Worm (Caenorhabditis elegans) whole organism, late embryonic: ENCODE data around the gene Y116A8C.468.

Experiments used
- F13H6.1 ChIP-seq: sonication (generic microtip); optimal IDR thresholded peaks from 2 replicates; lab custom pipeline; 2016; ENCODE audit warnings: missing genetic modification characterization, missing compliant biosample characterization
- Y22D7AL.16 ChIP-seq: sonication (generic microtip); optimal IDR thresholded peaks from 2 replicates; lab custom pipeline; 2016; ENCODE audit warnings: missing genetic modification characterization, missing compliant biosample characterization
- ama-1 ChIP-seq: fragments of 150-350 bp; optimal IDR thresholded peaks from 2 replicates; lab custom pipeline; 2014
- ceh-22 ChIP-seq: sonication (generic microtip); optimal IDR thresholded peaks from 2 replicates; lab custom pipeline; 2017; ENCODE audit warnings: missing biosample characterization, missing genetic modification characterization
- ceh-30 ChIP-seq: fragments of 150-350 bp; optimal IDR thresholded peaks from 2 replicates; lab custom pipeline; 2014; ENCODE audit warnings: missing biosample characterization, missing genetic modification characterization
- ceh-6 ChIP-seq: fragments of 200-800 bp; sonication (Bioruptor generic); optimal IDR thresholded peaks from 2 replicates; lab custom pipeline; 2018; ENCODE audit warnings: mild to moderate bottlenecking, missing genetic modification characterization, missing compliant biosample characterization
- dmd-4 ChIP-seq: sonication (generic microtip); optimal IDR thresholded peaks from 2 replicates; lab custom pipeline; 2016; ENCODE audit warnings: borderline replicate concordance, missing genetic modification characterization, missing compliant biosample characterization
- fkh-10 ChIP-seq: fragments of 150-350 bp; optimal IDR thresholded peaks from 2 replicates; lab custom pipeline; 2014; ENCODE audit warnings: missing biosample characterization, missing genetic modification reagents, missing genetic modification characterization
- hlh-13 ChIP-seq: fragments of 200-800 bp; sonication (Bioruptor generic); optimal IDR thresholded peaks from 2 replicates; lab custom pipeline; 2018; ENCODE audit warnings: mild to moderate bottlenecking, missing genetic modification characterization, missing compliant biosample characterization
- nhr-11 ChIP-seq: fragments of 150-350 bp; optimal IDR thresholded peaks from 2 replicates; lab custom pipeline; 2014; ENCODE audit warnings: missing biosample characterization, missing genetic modification characterization
- pqm-1 ChIP-seq: sonication (generic microtip); optimal IDR thresholded peaks from 2 replicates; lab custom pipeline; 2016; ENCODE audit warnings: missing genetic modification characterization, missing compliant biosample characterization
- zip-5 ChIP-seq: sonication (generic microtip); optimal IDR thresholded peaks from 2 replicates; lab custom pipeline; 2016; ENCODE audit warnings: missing genetic modification characterization, missing compliant biosample characterization

DNA sequence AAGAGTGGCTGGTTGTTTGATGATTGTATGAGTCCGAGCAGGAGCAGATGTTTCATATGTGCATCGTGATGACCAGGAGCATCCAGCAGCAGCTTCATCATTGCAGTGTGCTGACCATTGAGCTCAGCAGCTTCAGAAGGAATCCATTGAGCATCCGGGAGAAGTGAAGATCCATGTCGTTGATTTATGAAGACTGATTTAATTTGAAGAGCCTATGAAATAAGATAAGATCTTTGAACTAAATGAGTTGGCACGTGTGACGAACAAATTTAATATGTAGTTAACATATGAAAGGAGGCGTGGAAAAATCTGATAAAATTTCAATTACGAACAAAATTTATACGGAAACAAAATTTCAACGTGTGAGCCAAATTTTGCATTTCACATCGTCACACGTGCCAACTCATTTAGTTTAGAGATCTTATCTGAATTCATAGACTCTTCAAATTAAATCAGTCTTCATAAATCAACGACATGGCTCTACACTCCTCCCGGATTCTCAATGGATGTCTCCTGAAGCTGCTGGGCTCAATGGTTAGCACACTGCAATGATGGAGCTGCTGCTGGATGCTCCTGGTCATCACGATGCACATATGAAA lies at the start of gene Y116A8C.468, which contains the start of gene Y116A8C.469:
- TF ChIP-seq nhr-11 (no peak), zip-5 (no peak), pqm-1 (tag; lab: Kevin White, UChicago) (no peak), ceh-6 (no peak), fkh-10 (GFP tag; lab: Kevin White, UChicago) (no peak), F13H6.1 (no peak), ceh-30 (tag; lab: Kevin White, UChicago) (no peak), ceh-22 (tag; lab: Kevin White, UChicago) (no peak), hlh-13 (GFP tag; lab: Kevin White, UChicago) (no peak), dmd-4 (tag; lab: Kevin White, UChicago) (no peak), ama-1 (lab: Kevin White, UChicago) (no peak), Y22D7AL.16 (tag; lab: Kevin White, UChicago) (no peak)
